Worm (Caenorhabditis elegans) whole organism, L1 larva: ENCODE measurements around the gene ZK1248.15.

ENCODE experiments used
- C04F5.9 ChIP-seq: sonication (generic microtip); optimal IDR thresholded peaks from 2 replicates; lab custom pipeline; 2016; ENCODE audit warnings: missing genetic modification characterization, missing compliant biosample characterization
- C16A3.4 ChIP-seq: fragments of 150-350 bp; optimal IDR thresholded peaks from 2 replicates; lab custom pipeline; 2014; ENCODE audit warnings: missing biosample characterization, missing genetic modification characterization
- C34B4.2 ChIP-seq: sonication (generic microtip); optimal IDR thresholded peaks from 2 replicates; lab custom pipeline; 2017; ENCODE audit warnings: mild to moderate bottlenecking, missing genetic modification characterization, missing compliant biosample characterization
- aha-1 ChIP-seq: fragments of 150-350 bp; optimal IDR thresholded peaks from 2 replicates; lab custom pipeline; 2014; ENCODE audit warnings: missing biosample characterization, missing genetic modification characterization
- alr-1 ChIP-seq: fragments of 200-800 bp; sonication (Bioruptor generic); optimal IDR thresholded peaks from 2 replicates; lab custom pipeline; 2018; ENCODE audit warnings: borderline replicate concordance, mild to moderate bottlenecking, missing genetic modification characterization, missing compliant biosample characterization
- ceh-82 ChIP-seq, 3 experiments: fragments of 150-350 bp in 1 of 3; sonication (generic microtip) in 2 of 3; optimal IDR thresholded peaks; 2 replicates each; lab custom pipeline; 2014 to 2017; ENCODE audit warnings: missing biosample characterization in 3 of 3, missing genetic modification characterization in 3 of 3
- ceh-90 ChIP-seq: sonication (generic microtip); optimal IDR thresholded peaks from 2 replicates; lab custom pipeline; 2016; ENCODE audit warnings: missing genetic modification characterization, missing compliant biosample characterization
- ces-1 ChIP-seq: fragments of 150-350 bp; optimal IDR thresholded peaks from 2 replicates; lab custom pipeline; 2014; ENCODE audit warnings: missing biosample characterization, missing genetic modification reagents, missing genetic modification characterization
- dpl-1 ChIP-seq, 3 experiments: fragments of 150-350 bp in 2 of 3; sonication (generic microtip) in 1 of 3; optimal IDR thresholded peaks; 2 replicates each; lab custom pipeline; 2014 to 2017; ENCODE audit warnings: missing biosample characterization in 3 of 3, missing genetic modification characterization in 3 of 3, missing genetic modification reagents in 3 of 3
- dsc-1 ChIP-seq: sonication (generic microtip); optimal IDR thresholded peaks from 2 replicates; lab custom pipeline; 2016; ENCODE audit warnings: mild to moderate bottlenecking, missing genetic modification characterization, missing compliant biosample characterization
- efl-1 ChIP-seq, 4 experiments: fragments of 150-350 bp; optimal IDR thresholded peaks in 3 of 4; peaks in 1 of 4; 1 replicate in 1 of 4; 2 replicates in 3 of 4; lab custom pipeline; 2014; ENCODE audit warnings: missing biosample characterization in 2 of 4, missing genetic modification characterization in 2 of 4, missing genetic modification reagents in 2 of 4
- egl-13 ChIP-seq: sonication (generic microtip); optimal IDR thresholded peaks from 2 replicates; lab custom pipeline; 2016; ENCODE audit warnings: missing genotype, missing genetic modification reagents, missing genetic modification characterization, missing compliant biosample characterization
- elt-2 ChIP-seq: sonication (generic microtip); optimal IDR thresholded peaks from 2 replicates; lab custom pipeline; 2016; ENCODE audit warnings: missing genetic modification characterization, mild to moderate bottlenecking, inconsistent platforms, missing compliant biosample characterization, missing genetic modification reagents
- ets-5 ChIP-seq: fragments of 200-800 bp; sonication (Bioruptor generic); IDR thresholded peaks from 2 replicates; pipeline ENCODE4 v1.3.6; 2022; ENCODE audit warnings: missing genetic modification characterization, missing compliant biosample characterization
- fkh-10 ChIP-seq: sonication (generic microtip); optimal IDR thresholded peaks from 2 replicates; lab custom pipeline; 2017; ENCODE audit warnings: missing biosample characterization, missing genetic modification reagents, missing genetic modification characterization
- fkh-4 ChIP-seq: sonication (generic microtip); optimal IDR thresholded peaks from 2 replicates; lab custom pipeline; 2016; ENCODE audit warnings: missing compliant biosample characterization, missing genetic modification characterization, borderline replicate concordance
- grh-1 ChIP-seq: fragments of 200-800 bp; sonication (Bioruptor generic); IDR thresholded peaks from 2 replicates; pipeline ENCODE4 v1.3.6; 2022; ENCODE audit warnings: missing genetic modification reagents, missing genetic modification characterization, missing compliant biosample characterization
- irx-1 ChIP-seq: sonication (generic microtip); optimal IDR thresholded peaks from 2 replicates; lab custom pipeline; 2016; ENCODE audit warnings: missing genetic modification characterization, missing compliant biosample characterization
- isw-1 ChIP-seq: fragments of 200-800 bp; sonication (Bioruptor generic); IDR thresholded peaks from 2 replicates; pipeline ENCODE4 v1.3.6; 2022; ENCODE audit warnings: missing genetic modification characterization, missing compliant biosample characterization
- jun-1 ChIP-seq: fragments of 150-350 bp; optimal IDR thresholded peaks from 2 replicates; lab custom pipeline; 2014; ENCODE audit warnings: missing biosample characterization, missing genetic modification reagents, missing genetic modification characterization
- lin-13 ChIP-seq: fragments of 150-350 bp; optimal IDR thresholded peaks from 2 replicates; lab custom pipeline; 2014; ENCODE audit warnings: missing biosample characterization, missing genetic modification reagents, missing genetic modification characterization
- lin-14 ChIP-seq: fragments of 200-800 bp; sonication (Bioruptor generic); optimal IDR thresholded peaks from 2 replicates; lab custom pipeline; 2018; ENCODE audit warnings: mild to moderate bottlenecking, missing genetic modification characterization, moderate library complexity, missing compliant biosample characterization
- lin-15B ChIP-seq: fragments of 150-350 bp; sonication (generic microtip); optimal IDR thresholded peaks from 3 replicates; lab custom pipeline; 2014; ENCODE audit warnings: missing biosample characterization, missing genetic modification characterization
- lin-35 ChIP-seq, 2 experiments: fragments of 150-350 bp; optimal IDR thresholded peaks; 2 replicates each; lab custom pipeline; 2014; ENCODE audit warnings: missing biosample characterization in 2 of 2, missing genetic modification characterization in 2 of 2, missing genetic modification reagents in 2 of 2
- lin-39 ChIP-seq: fragments of 150-350 bp; optimal IDR thresholded peaks from 2 replicates; lab custom pipeline; 2014; ENCODE audit warnings: missing biosample characterization, missing genetic modification reagents, missing genetic modification characterization
- lir-3 ChIP-seq: sonication (generic microtip); optimal IDR thresholded peaks from 2 replicates; lab custom pipeline; 2016; ENCODE audit warnings: mild to moderate bottlenecking, missing genetic modification characterization, moderate library complexity, missing compliant biosample characterization; ENCODE audit not compliant: poor library complexity
- lsy-2 ChIP-seq, 2 experiments: fragments of 150-350 bp; optimal IDR thresholded peaks; 2 replicates each; lab custom pipeline; 2014; ENCODE audit warnings: missing biosample characterization in 2 of 2, missing genetic modification characterization in 2 of 2
- mab-9 ChIP-seq: fragments of 200-800 bp; sonication (Bioruptor generic); IDR thresholded peaks from 2 replicates; pipeline ENCODE4 v1.3.6; 2022; ENCODE audit warnings: missing genetic modification reagents, missing genetic modification characterization, missing compliant biosample characterization
- nhr-11 ChIP-seq: fragments of 150-350 bp; optimal IDR thresholded peaks from 2 replicates; lab custom pipeline; 2014; ENCODE audit warnings: missing biosample characterization, missing genetic modification characterization
- nhr-19 ChIP-seq: fragments of 200-800 bp; sonication (Bioruptor generic); conservative IDR thresholded peaks from 2 replicates; pipeline ENCODE4 v1.3.6; 2022; ENCODE audit warnings: missing genetic modification characterization, missing compliant biosample characterization
- nhr-71 ChIP-seq: sonication (generic microtip); optimal IDR thresholded peaks from 2 replicates; lab custom pipeline; 2016; ENCODE audit warnings: mild to moderate bottlenecking, missing genetic modification characterization, moderate library complexity, missing compliant biosample characterization
- nhr-77 ChIP-seq: fragments of 150-350 bp; optimal IDR thresholded peaks from 2 replicates; lab custom pipeline; 2014; ENCODE audit warnings: missing biosample characterization, missing genetic modification characterization
- nhr-85 ChIP-seq: sonication (generic microtip); peaks from one replicate; lab custom pipeline; 2016; ENCODE audit warnings: missing genetic modification characterization, inconsistent platforms, missing compliant biosample characterization
- nhr-90 ChIP-seq: sonication (generic microtip); optimal IDR thresholded peaks from 2 replicates; lab custom pipeline; 2016; ENCODE audit warnings: mild to moderate bottlenecking, missing genetic modification characterization, missing compliant biosample characterization; ENCODE audit not compliant: poor library complexity
- pag-3 ChIP-seq: sonication (generic microtip); optimal IDR thresholded peaks from 2 replicates; lab custom pipeline; 2017; ENCODE audit warnings: missing genetic modification characterization, mild to moderate bottlenecking, missing compliant biosample characterization, antibody characterized with exemption, borderline replicate concordance; ENCODE audit not compliant: insufficient read depth
- pqm-1 ChIP-seq: sonication (generic microtip); optimal IDR thresholded peaks from 3 replicates; lab custom pipeline; 2017; ENCODE audit warnings: missing biosample characterization, missing genetic modification characterization
- rnt-1 ChIP-seq: sonication (generic microtip); optimal IDR thresholded peaks from 2 replicates; lab custom pipeline; 2016; ENCODE audit warnings: mild to moderate bottlenecking, missing genetic modification characterization, moderate library complexity, missing compliant biosample characterization
- skn-1 ChIP-seq: fragments of 150-350 bp; optimal IDR thresholded peaks from 2 replicates; lab custom pipeline; 2014; ENCODE audit warnings: missing biosample characterization, missing genetic modification characterization
- sox-4 ChIP-seq: sonication (generic microtip); optimal IDR thresholded peaks from 2 replicates; lab custom pipeline; 2016; ENCODE audit warnings: missing genetic modification characterization, missing compliant biosample characterization
- swsn-7 ChIP-seq: sonication (generic microtip); optimal IDR thresholded peaks from 2 replicates; lab custom pipeline; 2016; ENCODE audit warnings: missing genetic modification characterization, missing compliant biosample characterization
- tbx-2 ChIP-seq: sonication (generic microtip); optimal IDR thresholded peaks from 2 replicates; lab custom pipeline; 2016; ENCODE audit warnings: missing genetic modification characterization, missing compliant biosample characterization
- tlp-1 ChIP-seq: fragments of 150-350 bp; optimal IDR thresholded peaks from 2 replicates; lab custom pipeline; 2014; ENCODE audit warnings: missing biosample characterization, missing genetic modification characterization
- unc-62 ChIP-seq: fragments of 150-350 bp; optimal IDR thresholded peaks from 2 replicates; lab custom pipeline; 2014; ENCODE audit warnings: missing biosample characterization, missing genetic modification reagents, missing genetic modification characterization
- unc-98 ChIP-seq: fragments of 200-800 bp; sonication (Bioruptor generic); IDR thresholded peaks from 2 replicates; pipeline ENCODE4 v1.3.6; 2022; ENCODE audit warnings: missing genetic modification characterization, missing compliant biosample characterization
- xbp-1 ChIP-seq: sonication (generic microtip); optimal IDR thresholded peaks from 2 replicates; lab custom pipeline; 2016; ENCODE audit warnings: missing genetic modification characterization, missing compliant biosample characterization
- ztf-11 ChIP-seq, 2 experiments: sonication (generic microtip); optimal IDR thresholded peaks; 2 replicates each; lab custom pipeline; 2016 to 2017; ENCODE audit warnings: missing genetic modification characterization in 2 of 2, missing biosample characterization in 1 of 2, missing compliant biosample characterization in 1 of 2
- ztf-4 ChIP-seq: fragments of 150-350 bp; optimal IDR thresholded peaks from 2 replicates; lab custom pipeline; 2014; ENCODE audit warnings: missing biosample characterization, missing genetic modification characterization

The ZK1248.15 gene

DNA sequence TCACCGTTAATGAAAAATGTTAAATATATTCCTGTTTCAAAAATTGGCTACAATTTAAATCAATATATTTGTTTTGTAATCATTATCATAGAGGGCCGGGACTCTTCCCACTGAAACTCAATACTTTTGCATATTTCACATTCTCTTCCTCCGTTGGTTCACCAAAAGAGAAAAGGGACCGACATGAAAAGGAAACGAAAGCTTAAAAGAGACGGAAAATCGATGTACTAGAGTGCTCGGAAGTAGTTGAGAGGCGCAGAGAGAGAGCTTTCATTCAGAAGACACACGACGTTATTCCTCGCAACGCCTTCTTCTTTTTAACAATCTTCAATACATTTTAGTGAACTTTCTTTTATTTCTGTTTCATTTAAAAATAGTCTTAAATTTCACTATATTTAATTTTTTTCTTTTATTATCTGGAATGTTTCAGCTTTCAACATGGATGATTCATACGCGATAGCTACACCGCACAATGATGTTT lies 18.0 kb downstream of the ZK1248.15 start, which contains the start of gene ehs-1:
TSS of gene ehs-1 (plus strand) at position 431 of the 481 bp plus-strand sequence.
- TF ChIP-seq ceh-82 (tag; optimal IDR thresholded peaks at IDR 0.05; lab: Kevin White, UChicago) (peak in 2 of 3 experiments; percentile 21 to 49), lin-14 (peak; percentile 71), ztf-4 (tag; lab: Kevin White, UChicago) (no peak), fkh-10 (peak; percentile 29)

DNA sequence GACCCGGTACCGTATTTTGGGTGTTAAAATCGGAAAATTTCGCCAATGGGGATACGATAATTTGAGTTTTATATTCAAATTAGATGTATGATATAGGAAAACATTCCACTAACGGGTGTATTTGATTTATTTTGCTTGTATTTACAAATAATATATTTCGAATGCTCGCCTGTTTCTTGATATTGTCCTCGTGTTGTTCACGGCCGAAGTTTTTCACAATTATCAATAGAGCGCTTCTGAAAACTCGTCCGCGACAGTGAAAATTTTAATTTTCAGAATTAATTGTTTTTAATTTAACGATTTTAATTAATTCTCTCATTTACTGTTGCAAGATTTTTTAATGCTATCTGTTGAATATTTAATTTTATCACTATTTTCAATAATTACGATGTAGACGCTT lies 18.7 kb downstream of the ZK1248.15 start:
- TF ChIP-seq jun-1 (no peak), nhr-71 (tag; lab: Kevin White, UChicago) (peak; percentile 67), nhr-11 (tag; lab: Kevin White, UChicago) (no peak), aha-1 (tag; lab: Kevin White, UChicago) (no peak), irx-1 (tag; lab: Kevin White, UChicago) (peak; percentile 42), C04F5.9 (peak; percentile 27), mab-9 (GFP tag; lab: Robert Waterston, UW) (no peak), nhr-19 (GFP tag; lab: Robert Waterston, UW) (peak; percentile 16; the same call in 1 of the 2 replicates), rnt-1 (peak; percentile 82), ets-5 (GFP tag; lab: Robert Waterston, UW) (no peak), C16A3.4 (tag; lab: Kevin White, UChicago) (peak; percentile 15), sox-4 (tag; lab: Kevin White, UChicago) (peak; percentile 35), dpl-1 (GFP tag; optimal IDR thresholded peaks at IDR 0.05; lab: Kevin White, UChicago) (peak; percentile 32 to 73 (median 71)), lir-3 (tag; lab: Kevin White, UChicago) (peak; percentile 77), lin-14 (peak; percentile 65), nhr-90 (tag; lab: Kevin White, UChicago) (peak; percentile 57), xbp-1 (tag; lab: Kevin White, UChicago) (peak; percentile 41), lin-35 (GFP tag; optimal IDR thresholded peaks at IDR 0.05; lab: Kevin White, UChicago) (peak; percentile 9 to 69), elt-2 (tag; lab: Kevin White, UChicago) (peak; percentile 28), tlp-1 (tag; lab: Kevin White, UChicago) (no peak), tbx-2 (tag; lab: Kevin White, UChicago) (peak; percentile 59), nhr-85 (tag; lab: Kevin White, UChicago) (peak; percentile 79), lsy-2 (tag; optimal IDR thresholded peaks at IDR 0.05; lab: Kevin White, UChicago) (peak in 1 of 2 experiments; percentile 40), C34B4.2 (no peak), alr-1 (tag; lab: Kevin White, UChicago) (no peak), lin-13 (peak; percentile 12), ztf-11 (tag; optimal IDR thresholded peaks at IDR 0.05; lab: Kevin White, UChicago) (peak in 1 of 2 experiments; percentile 60), pqm-1 (tag; lab: Kevin White, UChicago) (no peak), lin-39 (tag; lab: Kevin White, UChicago) (no peak), unc-98 (GFP tag; lab: Robert Waterston, UW) (no peak), dsc-1 (peak; percentile 47), ztf-4 (tag; lab: Kevin White, UChicago) (no peak), egl-13 (tag; lab: Kevin White, UChicago) (peak; percentile 38), swsn-7 (tag; lab: Kevin White, UChicago) (peak; percentile 32), efl-1 (optimal IDR thresholded peaks at IDR 0.05; lab: Kevin White, UChicago) (peak; percentile 76 to 77), efl-1 (GFP tag; optimal IDR thresholded peaks at IDR 0.05 in 1 of 2; lab: Kevin White, UChicago) (peak; percentile 69 to 96), ceh-90 (tag; lab: Kevin White, UChicago) (peak; percentile 74)
- TF ChIP-seq, all 84 proteins: peak for 24

DNA sequence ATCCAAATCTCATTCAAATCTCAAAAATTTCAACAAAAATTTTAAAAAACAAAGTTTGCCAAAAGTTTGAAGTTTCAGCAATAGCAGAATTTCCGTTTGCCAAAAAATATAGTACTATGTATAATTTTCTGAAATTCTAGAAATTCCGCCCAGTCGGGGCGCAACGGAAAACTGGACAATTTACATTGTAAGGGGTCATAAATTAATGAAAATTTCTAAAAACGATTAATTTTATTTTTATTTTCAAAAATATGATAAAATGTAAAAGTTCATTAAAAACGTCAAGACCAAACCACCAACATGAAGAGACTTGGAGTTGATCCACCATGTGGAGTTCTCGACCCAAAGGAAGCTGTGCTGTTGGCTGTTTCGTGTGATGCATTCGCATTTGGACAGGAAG lies 20.1 kb downstream of the ZK1248.15 start, which contains the start of gene ZK1248.4:
TSS of gene ZK1248.4 (plus strand) at position 301 of the 400 bp plus-strand sequence.
- no peak for TF ChIP-seq ces-1
- no peak for TF ChIP-seq grh-1 (GFP tag; lab: Robert Waterston, UW)
- TF ChIP-seq ztf-4 (tag; lab: Kevin White, UChicago): no peak
- TF ChIP-seq unc-62: no peak
- TF ChIP-seq ets-5 (GFP tag; lab: Robert Waterston, UW): no peak
- no peak for TF ChIP-seq pag-3 (tag; lab: Kevin White, UChicago)
- TF ChIP-seq pqm-1 (tag; lab: Kevin White, UChicago): no peak
- TF ChIP-seq ceh-90 (tag; lab: Kevin White, UChicago): no peak
- TF ChIP-seq lin-15B (tag; lab: Kevin White, UChicago): no peak
- no peak for TF ChIP-seq lin-14
- TF ChIP-seq skn-1 (tag; lab: Kevin White, UChicago): no peak
- no peak for TF ChIP-seq isw-1 (GFP tag; lab: Robert Waterston, UW)
- no peak for TF ChIP-seq fkh-4 (tag; lab: Kevin White, UChicago)
- no peak for TF ChIP-seq lsy-2 (tag; optimal IDR thresholded peaks at IDR 0.05; lab: Kevin White, UChicago)
- no peak for TF ChIP-seq nhr-77
